Worm (Caenorhabditis elegans) whole organism, L1 larva: ENCODE data around the gene npa-1.

Experiments
- C04F5.9 ChIP-seq: sonication (generic microtip); optimal IDR thresholded peaks from 2 replicates; lab custom pipeline; 2016; ENCODE audit warnings: missing genetic modification characterization, missing compliant biosample characterization
- F16B12.6 ChIP-seq: fragments of 150-350 bp; optimal IDR thresholded peaks from 2 replicates; lab custom pipeline; 2014; ENCODE audit warnings: missing biosample characterization, missing genetic modification characterization
- aly-2 ChIP-seq: fragments of 150-350 bp; optimal IDR thresholded peaks from 2 replicates; lab custom pipeline; 2014; ENCODE audit warnings: missing biosample characterization, missing genetic modification characterization
- ama-1 ChIP-seq: fragments of 150-350 bp; optimal IDR thresholded peaks from 2 replicates; lab custom pipeline; 2014
- blmp-1 ChIP-seq: fragments of 150-350 bp; optimal IDR thresholded peaks from 2 replicates; lab custom pipeline; 2014; ENCODE audit warnings: missing biosample characterization, missing genetic modification characterization
- ceh-8 ChIP-seq: fragments of 200-800 bp; sonication (Bioruptor generic); optimal IDR thresholded peaks from 2 replicates; lab custom pipeline; 2018; ENCODE audit warnings: mild to moderate bottlenecking, missing genetic modification characterization, moderate library complexity, missing compliant biosample characterization
- ceh-82 ChIP-seq, 3 experiments: fragments of 150-350 bp in 1 of 3; sonication (generic microtip) in 2 of 3; optimal IDR thresholded peaks; 2 replicates each; lab custom pipeline; 2014 to 2017; ENCODE audit warnings: missing biosample characterization in 3 of 3, missing genetic modification characterization in 3 of 3
- ceh-88 ChIP-seq: fragments of 200-800 bp; sonication (Bioruptor generic); IDR thresholded peaks from 2 replicates; pipeline ENCODE4 v1.3.6; 2022; ENCODE audit warnings: missing genetic modification characterization, missing compliant biosample characterization
- dpl-1 ChIP-seq, 3 experiments: fragments of 150-350 bp in 2 of 3; sonication (generic microtip) in 1 of 3; optimal IDR thresholded peaks; 2 replicates each; lab custom pipeline; 2014 to 2017; ENCODE audit warnings: missing biosample characterization in 3 of 3, missing genetic modification characterization in 3 of 3, missing genetic modification reagents in 3 of 3
- dsc-1 ChIP-seq: sonication (generic microtip); optimal IDR thresholded peaks from 2 replicates; lab custom pipeline; 2016; ENCODE audit warnings: mild to moderate bottlenecking, missing genetic modification characterization, missing compliant biosample characterization
- efl-1 ChIP-seq, 4 experiments: fragments of 150-350 bp; optimal IDR thresholded peaks in 3 of 4; peaks in 1 of 4; 1 replicate in 1 of 4; 2 replicates in 3 of 4; lab custom pipeline; 2014; ENCODE audit warnings: missing biosample characterization in 2 of 4, missing genetic modification characterization in 2 of 4, missing genetic modification reagents in 2 of 4
- egl-27 ChIP-seq, 2 experiments: fragments of 150-350 bp in 1 of 2; sonication (generic microtip); optimal IDR thresholded peaks; 3 replicates each; lab custom pipeline; 2017 to 2018; ENCODE audit warnings: missing biosample characterization in 2 of 2, missing genetic modification characterization in 2 of 2, missing genetic modification reagents in 2 of 2
- elt-2 ChIP-seq: sonication (generic microtip); optimal IDR thresholded peaks from 2 replicates; lab custom pipeline; 2016; ENCODE audit warnings: missing genetic modification characterization, mild to moderate bottlenecking, inconsistent platforms, missing compliant biosample characterization, missing genetic modification reagents
- elt-3 ChIP-seq, 6 experiments: fragments of 150-350 bp in 1 of 6; sonication (generic microtip); optimal IDR thresholded peaks; 2 replicates each; lab custom pipeline; 2017 to 2018; ENCODE audit warnings: missing biosample characterization in 6 of 6, missing genetic modification characterization in 6 of 6, inconsistent platforms in 1 of 6
- fkh-4 ChIP-seq: sonication (generic microtip); optimal IDR thresholded peaks from 2 replicates; lab custom pipeline; 2016; ENCODE audit warnings: missing compliant biosample characterization, missing genetic modification characterization, borderline replicate concordance
- grh-1 ChIP-seq: fragments of 200-800 bp; sonication (Bioruptor generic); IDR thresholded peaks from 2 replicates; pipeline ENCODE4 v1.3.6; 2022; ENCODE audit warnings: missing genetic modification reagents, missing genetic modification characterization, missing compliant biosample characterization
- hlh-17 ChIP-seq: fragments of 200-800 bp; sonication (Bioruptor generic); optimal IDR thresholded peaks from 2 replicates; lab custom pipeline; 2018; ENCODE audit warnings: missing genetic modification characterization, mild to moderate bottlenecking, missing compliant biosample characterization, moderate library complexity, borderline replicate concordance
- hlh-4 ChIP-seq: sonication (generic microtip); optimal IDR thresholded peaks from 2 replicates; lab custom pipeline; 2016; ENCODE audit warnings: mild to moderate bottlenecking, missing genetic modification characterization, missing compliant biosample characterization
- hpl-2 ChIP-seq: fragments of 150-350 bp; optimal IDR thresholded peaks from 2 replicates; lab custom pipeline; 2014; ENCODE audit warnings: missing biosample characterization, missing genetic modification reagents, missing genetic modification characterization
- irx-1 ChIP-seq: sonication (generic microtip); optimal IDR thresholded peaks from 2 replicates; lab custom pipeline; 2016; ENCODE audit warnings: missing genetic modification characterization, missing compliant biosample characterization
- jun-1 ChIP-seq: fragments of 150-350 bp; optimal IDR thresholded peaks from 2 replicates; lab custom pipeline; 2014; ENCODE audit warnings: missing biosample characterization, missing genetic modification reagents, missing genetic modification characterization
- lin-14 ChIP-seq: fragments of 200-800 bp; sonication (Bioruptor generic); optimal IDR thresholded peaks from 2 replicates; lab custom pipeline; 2018; ENCODE audit warnings: mild to moderate bottlenecking, missing genetic modification characterization, moderate library complexity, missing compliant biosample characterization
- lin-15B ChIP-seq: fragments of 150-350 bp; sonication (generic microtip); optimal IDR thresholded peaks from 3 replicates; lab custom pipeline; 2014; ENCODE audit warnings: missing biosample characterization, missing genetic modification characterization
- lin-35 ChIP-seq, 2 experiments: fragments of 150-350 bp; optimal IDR thresholded peaks; 2 replicates each; lab custom pipeline; 2014; ENCODE audit warnings: missing biosample characterization in 2 of 2, missing genetic modification characterization in 2 of 2, missing genetic modification reagents in 2 of 2
- lir-3 ChIP-seq: sonication (generic microtip); optimal IDR thresholded peaks from 2 replicates; lab custom pipeline; 2016; ENCODE audit warnings: mild to moderate bottlenecking, missing genetic modification characterization, moderate library complexity, missing compliant biosample characterization; ENCODE audit not compliant: poor library complexity
- lsy-2 ChIP-seq, 2 experiments: fragments of 150-350 bp; optimal IDR thresholded peaks; 2 replicates each; lab custom pipeline; 2014; ENCODE audit warnings: missing biosample characterization in 2 of 2, missing genetic modification characterization in 2 of 2
- mab-9 ChIP-seq: fragments of 200-800 bp; sonication (Bioruptor generic); IDR thresholded peaks from 2 replicates; pipeline ENCODE4 v1.3.6; 2022; ENCODE audit warnings: missing genetic modification reagents, missing genetic modification characterization, missing compliant biosample characterization
- nhr-11 ChIP-seq: fragments of 150-350 bp; optimal IDR thresholded peaks from 2 replicates; lab custom pipeline; 2014; ENCODE audit warnings: missing biosample characterization, missing genetic modification characterization
- nhr-237 ChIP-seq: fragments of 150-350 bp; optimal IDR thresholded peaks from 2 replicates; lab custom pipeline; 2014; ENCODE audit warnings: missing biosample characterization, missing genetic modification characterization
- nhr-28 ChIP-seq: fragments of 150-350 bp; optimal IDR thresholded peaks from 2 replicates; lab custom pipeline; 2014; ENCODE audit warnings: missing biosample characterization, missing genetic modification characterization
- nhr-47 ChIP-seq: sonication (generic microtip); optimal IDR thresholded peaks from 2 replicates; lab custom pipeline; 2016; ENCODE audit warnings: mild to moderate bottlenecking, missing genetic modification characterization, moderate library complexity, missing compliant biosample characterization
- nhr-71 ChIP-seq: sonication (generic microtip); optimal IDR thresholded peaks from 2 replicates; lab custom pipeline; 2016; ENCODE audit warnings: mild to moderate bottlenecking, missing genetic modification characterization, moderate library complexity, missing compliant biosample characterization
- pqm-1 ChIP-seq: sonication (generic microtip); optimal IDR thresholded peaks from 3 replicates; lab custom pipeline; 2017; ENCODE audit warnings: missing biosample characterization, missing genetic modification characterization
- skn-1 ChIP-seq: fragments of 150-350 bp; optimal IDR thresholded peaks from 2 replicates; lab custom pipeline; 2014; ENCODE audit warnings: missing biosample characterization, missing genetic modification characterization
- sox-4 ChIP-seq: sonication (generic microtip); optimal IDR thresholded peaks from 2 replicates; lab custom pipeline; 2016; ENCODE audit warnings: missing genetic modification characterization, missing compliant biosample characterization
- sptf-1 ChIP-seq: fragments of 150-350 bp; optimal IDR thresholded peaks from 2 replicates; lab custom pipeline; 2014; ENCODE audit warnings: missing biosample characterization, missing genetic modification characterization
- swsn-7 ChIP-seq: sonication (generic microtip); optimal IDR thresholded peaks from 2 replicates; lab custom pipeline; 2016; ENCODE audit warnings: missing genetic modification characterization, missing compliant biosample characterization
- unc-62 ChIP-seq: fragments of 150-350 bp; optimal IDR thresholded peaks from 2 replicates; lab custom pipeline; 2014; ENCODE audit warnings: missing biosample characterization, missing genetic modification reagents, missing genetic modification characterization
- unc-98 ChIP-seq: fragments of 200-800 bp; sonication (Bioruptor generic); IDR thresholded peaks from 2 replicates; pipeline ENCODE4 v1.3.6; 2022; ENCODE audit warnings: missing genetic modification characterization, missing compliant biosample characterization
- vab-15 ChIP-seq: sonication (generic microtip); optimal IDR thresholded peaks from 2 replicates; lab custom pipeline; 2017; ENCODE audit warnings: missing genotype, mild to moderate bottlenecking, missing genetic modification characterization, missing compliant biosample characterization

Gene npa-1

ce11 chrV:7068861-7069260 lies 6.7 kb upstream of the npa-1 start:
- no peak for TF ChIP-seq mab-9 (GFP tag; lab: Robert Waterston, UW)
- TF ChIP-seq blmp-1 (tag; lab: Kevin White, UChicago) = peak; percentile 82

- TF ChIP-seq nhr-47 (no peak), efl-1 (optimal IDR thresholded peaks at IDR 0.05; lab: Kevin White, UChicago) (no peak), efl-1 (GFP tag; optimal IDR thresholded peaks at IDR 0.05 in 1 of 2; lab: Kevin White, UChicago) (peak in 1 of 2 experiments; percentile 85), pqm-1 (tag; lab: Kevin White, UChicago) (no peak), hlh-17 (GFP tag; lab: Kevin White, UChicago) (no peak)
Observed at ce11 chrV:7069605-7070004, 6.0 kb upstream of the npa-1 start.

- peak; percentile 4 for TF ChIP-seq lin-14 (GFP tag; lab: Kevin White, UChicago)
- TF ChIP-seq fkh-4 (tag; lab: Kevin White, UChicago) = no peak
Observed at ce11 chrV:7072309-7072708, 3.3 kb upstream of the npa-1 start, which contains the start of gene F27B10.1. Gene F27B10.1, plus strand, starts transcription at chrV:7072609.

ce11 chrV:7076161-7076560 lies 574 bp downstream of the npa-1 start:
- TF ChIP-seq ama-1 (lab: Kevin White, UChicago) = no peak
- no peak for TF ChIP-seq unc-62 (GFP tag; lab: Kevin White, UChicago)
- no peak for TF ChIP-seq egl-27 (tag; optimal IDR thresholded peaks at IDR 0.05; lab: Kevin White, UChicago)
- TF ChIP-seq sox-4 = no peak
- no peak for TF ChIP-seq swsn-7 (tag; lab: Kevin White, UChicago)
- no peak for TF ChIP-seq dpl-1 (GFP tag; optimal IDR thresholded peaks at IDR 0.05; lab: Kevin White, UChicago)
- TF ChIP-seq lsy-2 (tag; optimal IDR thresholded peaks at IDR 0.05; lab: Kevin White, UChicago) = no peak
- TF ChIP-seq hlh-4 (tag; lab: Kevin White, UChicago) = no peak
- no peak for TF ChIP-seq vab-15 (tag; lab: Kevin White, UChicago)
- no peak for TF ChIP-seq hpl-2 (GFP tag; lab: Kevin White, UChicago)
- TF ChIP-seq lin-15B (tag; lab: Kevin White, UChicago) = no peak
- TF ChIP-seq skn-1 = no peak
- TF ChIP-seq nhr-71 = peak; percentile 12
- TF ChIP-seq grh-1 = no peak
- peak; percentile 13 for TF ChIP-seq jun-1 (tag; lab: Kevin White, UChicago)
- no peak for TF ChIP-seq ceh-82 (tag; optimal IDR thresholded peaks at IDR 0.05; lab: Kevin White, UChicago)
- peak; percentile 57 for TF ChIP-seq elt-2 (tag; lab: Kevin White, UChicago)
- no peak for TF ChIP-seq C04F5.9
- no peak for TF ChIP-seq efl-1 (optimal IDR thresholded peaks at IDR 0.05; lab: Kevin White, UChicago)
- TF ChIP-seq efl-1 (GFP tag; optimal IDR thresholded peaks at IDR 0.05 in 1 of 2; lab: Kevin White, UChicago) = peak in 1 of 2 experiments; percentile 88
- no peak for TF ChIP-seq lir-3
- no peak for TF ChIP-seq irx-1
- peak in 1 of 2 experiments; percentile 30 for TF ChIP-seq lin-35 (GFP tag; optimal IDR thresholded peaks at IDR 0.05; lab: Kevin White, UChicago)
- TF ChIP-seq mab-9 (GFP tag; lab: Robert Waterston, UW) = no peak
- TF ChIP-seq elt-3 (tag; optimal IDR thresholded peaks at IDR 0.05; lab: Kevin White, UChicago) = no peak

- TF ChIP-seq vab-15 (tag; lab: Kevin White, UChicago) (no peak), dsc-1 (tag; lab: Kevin White, UChicago) (no peak), aly-2 (tag; lab: Kevin White, UChicago) (no peak)
Observed at ce11 chrV:7078765-7079164, 3.2 kb downstream of the npa-1 start.

DNA sequence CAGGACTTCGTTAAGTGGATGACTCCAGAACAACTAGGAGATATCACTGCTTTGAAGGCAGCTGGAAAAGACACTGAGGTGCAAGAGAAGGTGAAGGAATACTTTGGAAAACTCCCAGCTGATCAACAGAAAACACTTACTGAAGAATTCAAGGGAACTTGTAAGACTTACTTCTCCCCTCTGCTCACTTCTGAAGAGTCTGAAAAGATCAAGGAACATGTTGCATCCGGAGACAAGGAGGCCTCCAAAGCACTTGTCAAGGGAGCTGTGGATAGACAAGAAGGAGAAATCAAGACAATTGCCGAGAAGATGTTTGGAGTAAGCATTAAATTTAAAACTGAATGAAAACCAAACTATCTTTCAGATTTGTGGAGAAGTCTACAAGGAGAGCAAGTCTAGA lies 3.8 kb downstream of the npa-1 start:
- TF ChIP-seq unc-62 (GFP tag; lab: Kevin White, UChicago) (no peak), sptf-1 (tag; lab: Kevin White, UChicago) (no peak), nhr-71 (no peak), hpl-2 (GFP tag; lab: Kevin White, UChicago) (no peak), nhr-11 (no peak), unc-98 (GFP tag; lab: Robert Waterston, UW) (no peak), nhr-237 (tag; lab: Kevin White, UChicago) (no peak), sox-4 (no peak), elt-3 (tag; optimal IDR thresholded peaks at IDR 0.05; lab: Kevin White, UChicago) (no peak), F16B12.6 (tag; lab: Kevin White, UChicago) (no peak), ceh-88 (GFP tag; lab: Robert Waterston, UW) (no peak), ceh-8 (GFP tag; lab: Kevin White, UChicago) (no peak), nhr-28 (no peak), lir-3 (no peak), skn-1 (no peak)
